Worm (Caenorhabditis elegans) whole organism, late embryonic: ENCODE data around the gene ztf-31.

Experiments
- C08G9.2 ChIP-seq: sonication (generic microtip); optimal IDR thresholded peaks from 2 replicates; lab custom pipeline; 2016; ENCODE audit warnings: mild to moderate bottlenecking, missing genetic modification characterization, moderate library complexity, missing compliant biosample characterization
- C38D4.7 ChIP-seq: fragments of 200-800 bp; sonication (Bioruptor generic); optimal IDR thresholded peaks from 2 replicates; lab custom pipeline; 2018; ENCODE audit warnings: mild to moderate bottlenecking, missing genetic modification characterization, moderate library complexity, missing compliant biosample characterization
- F13H6.1 ChIP-seq: sonication (generic microtip); optimal IDR thresholded peaks from 2 replicates; lab custom pipeline; 2016; ENCODE audit warnings: missing genetic modification characterization, missing compliant biosample characterization
- K09A11.1 ChIP-seq: sonication (generic microtip); optimal IDR thresholded peaks from 2 replicates; lab custom pipeline; 2017; ENCODE audit warnings: antibody characterized with exemption, mild to moderate bottlenecking, missing genetic modification characterization, missing compliant biosample characterization; ENCODE audit not compliant: insufficient read depth
- ahr-1 ChIP-seq: sonication (generic microtip); optimal IDR thresholded peaks from 2 replicates; lab custom pipeline; 2016; ENCODE audit warnings: missing genetic modification characterization, missing compliant biosample characterization
- ama-1 ChIP-seq: fragments of 150-350 bp; optimal IDR thresholded peaks from 2 replicates; lab custom pipeline; 2014
- ceh-14 ChIP-seq: sonication (generic microtip); optimal IDR thresholded peaks from 2 replicates; lab custom pipeline; 2016; ENCODE audit warnings: missing genotype, missing genetic modification characterization, missing compliant biosample characterization
- ceh-18 ChIP-seq: sonication (generic microtip); optimal IDR thresholded peaks from 2 replicates; lab custom pipeline; 2016; ENCODE audit warnings: missing genetic modification characterization, missing compliant biosample characterization
- ceh-2 ChIP-seq: sonication (generic microtip); optimal IDR thresholded peaks from 2 replicates; lab custom pipeline; 2016; ENCODE audit warnings: missing genotype, missing genetic modification characterization, missing compliant biosample characterization
- ceh-24 ChIP-seq: sonication (generic microtip); optimal IDR thresholded peaks from 2 replicates; lab custom pipeline; 2016; ENCODE audit warnings: mild to moderate bottlenecking, missing genetic modification characterization, missing compliant biosample characterization
- ceh-31 ChIP-seq: sonication (generic microtip); optimal IDR thresholded peaks from 2 replicates; lab custom pipeline; 2016; ENCODE audit warnings: missing genetic modification characterization, missing compliant biosample characterization
- ceh-45 ChIP-seq: fragments of 200-800 bp; sonication (Bioruptor generic); IDR thresholded peaks from 2 replicates; pipeline ENCODE4 v1.3.6; 2022; ENCODE audit warnings: missing genetic modification reagents, missing genetic modification characterization, missing compliant biosample characterization
- ceh-9 ChIP-seq: sonication (generic microtip); optimal IDR thresholded peaks from 2 replicates; lab custom pipeline; 2016; ENCODE audit warnings: mild to moderate bottlenecking, missing genetic modification characterization, inconsistent platforms, missing compliant biosample characterization
- che-1 ChIP-seq: sonication (generic microtip); optimal IDR thresholded peaks from 2 replicates; lab custom pipeline; 2016; ENCODE audit warnings: mild to moderate bottlenecking, missing genetic modification characterization, missing compliant biosample characterization
- elt-2 ChIP-seq: sonication (generic microtip); optimal IDR thresholded peaks from 2 replicates; lab custom pipeline; 2016; ENCODE audit warnings: missing genetic modification reagents, missing genetic modification characterization, missing compliant biosample characterization
- elt-4 ChIP-seq: sonication (generic microtip); optimal IDR thresholded peaks from 2 replicates; lab custom pipeline; 2016; ENCODE audit warnings: missing genetic modification characterization, missing compliant biosample characterization
- ets-4 ChIP-seq: sonication (generic microtip); optimal IDR thresholded peaks from 2 replicates; lab custom pipeline; 2016; ENCODE audit warnings: missing genetic modification characterization, missing compliant biosample characterization
- eyg-1 ChIP-seq: sonication (generic microtip); optimal IDR thresholded peaks from 2 replicates; lab custom pipeline; 2016; ENCODE audit warnings: missing genotype, missing genetic modification characterization, missing compliant biosample characterization
- fax-1 ChIP-seq: sonication (generic microtip); optimal IDR thresholded peaks from 2 replicates; lab custom pipeline; 2016; ENCODE audit warnings: missing genotype, missing genetic modification characterization, missing compliant biosample characterization
- fkh-6 ChIP-seq: sonication (generic microtip); optimal IDR thresholded peaks from 2 replicates; lab custom pipeline; 2016; ENCODE audit warnings: missing genetic modification characterization, missing compliant biosample characterization
- gmeb-2 ChIP-seq: sonication (generic microtip); optimal IDR thresholded peaks from 2 replicates; lab custom pipeline; 2016; ENCODE audit warnings: missing genetic modification characterization, inconsistent platforms, missing compliant biosample characterization
- hlh-13 ChIP-seq: fragments of 200-800 bp; sonication (Bioruptor generic); optimal IDR thresholded peaks from 2 replicates; lab custom pipeline; 2018; ENCODE audit warnings: mild to moderate bottlenecking, missing genetic modification characterization, missing compliant biosample characterization
- hlh-15 ChIP-seq: sonication (generic microtip); optimal IDR thresholded peaks from 2 replicates; lab custom pipeline; 2016; ENCODE audit warnings: missing genetic modification characterization, missing compliant biosample characterization
- hlh-30 ChIP-seq: sonication (generic microtip); optimal IDR thresholded peaks from 2 replicates; lab custom pipeline; 2017; ENCODE audit warnings: antibody characterized with exemption, missing genetic modification characterization, missing compliant biosample characterization; ENCODE audit not compliant: insufficient read depth
- hlh-6 ChIP-seq: sonication (generic microtip); optimal IDR thresholded peaks from 2 replicates; lab custom pipeline; 2016; ENCODE audit warnings: missing genotype, missing genetic modification characterization, missing compliant biosample characterization
- hlh-8 ChIP-seq: sonication (generic microtip); optimal IDR thresholded peaks from 2 replicates; lab custom pipeline; 2016; ENCODE audit warnings: missing genotype, missing genetic modification characterization, missing compliant biosample characterization
- lim-6 ChIP-seq: sonication (generic microtip); optimal IDR thresholded peaks from 2 replicates; lab custom pipeline; 2016; ENCODE audit warnings: missing genetic modification characterization, missing compliant biosample characterization
- lin-11 ChIP-seq: fragments of 200-800 bp; sonication (Bioruptor generic); optimal IDR thresholded peaks from 2 replicates; lab custom pipeline; 2018; ENCODE audit warnings: mild to moderate bottlenecking, missing genetic modification characterization, missing compliant biosample characterization
- madf-2 ChIP-seq: sonication (generic microtip); optimal IDR thresholded peaks from 2 replicates; lab custom pipeline; 2017; ENCODE audit warnings: missing genetic modification characterization, missing compliant biosample characterization
- mec-3 ChIP-seq: sonication (generic microtip); optimal IDR thresholded peaks from 2 replicates; lab custom pipeline; 2016; ENCODE audit warnings: borderline replicate concordance, missing genetic modification characterization, missing compliant biosample characterization
- nfya-1 ChIP-seq: sonication (generic microtip); optimal IDR thresholded peaks from 2 replicates; lab custom pipeline; 2017; ENCODE audit warnings: missing genetic modification characterization, mild to moderate bottlenecking, missing compliant biosample characterization, antibody characterized with exemption, moderate library complexity
- nhr-232 ChIP-seq: sonication (generic microtip); optimal IDR thresholded peaks from 2 replicates; lab custom pipeline; 2016; ENCODE audit warnings: missing genetic modification characterization, missing compliant biosample characterization
- pat-9 ChIP-seq: fragments of 200-800 bp; sonication (Bioruptor generic); optimal IDR thresholded peaks from 2 replicates; lab custom pipeline; 2018; ENCODE audit warnings: mild to moderate bottlenecking, missing genetic modification characterization, moderate library complexity, missing compliant biosample characterization
- pax-1 ChIP-seq: fragments of 150-350 bp; optimal IDR thresholded peaks from 2 replicates; lab custom pipeline; 2014; ENCODE audit warnings: missing biosample characterization, missing genetic modification characterization
- pha-2 ChIP-seq: sonication (generic microtip); optimal IDR thresholded peaks from 2 replicates; lab custom pipeline; 2017; ENCODE audit warnings: mild to moderate bottlenecking, missing genetic modification characterization, missing compliant biosample characterization
- pqm-1 ChIP-seq: sonication (generic microtip); optimal IDR thresholded peaks from 2 replicates; lab custom pipeline; 2016; ENCODE audit warnings: missing genetic modification characterization, missing compliant biosample characterization
- ref-2 ChIP-seq: sonication (generic microtip); optimal IDR thresholded peaks from 2 replicates; lab custom pipeline; 2016; ENCODE audit warnings: missing genetic modification characterization, missing compliant biosample characterization
- rnt-1 ChIP-seq: sonication (generic microtip); optimal IDR thresholded peaks from 2 replicates; lab custom pipeline; 2016; ENCODE audit warnings: missing genetic modification characterization, missing compliant biosample characterization
- sdc-2 ChIP-seq: sonication (generic microtip); optimal IDR thresholded peaks from 2 replicates; lab custom pipeline; 2016; ENCODE audit warnings: missing genotype, missing genetic modification characterization, missing compliant biosample characterization
- sox-2 ChIP-seq: fragments of 200-800 bp; sonication (Bioruptor generic); IDR thresholded peaks from 2 replicates; pipeline ENCODE4 v1.3.6; 2022; ENCODE audit warnings: missing genetic modification reagents, missing genetic modification characterization, missing compliant biosample characterization
- sox-4 ChIP-seq: sonication (generic microtip); optimal IDR thresholded peaks from 2 replicates; lab custom pipeline; 2017; ENCODE audit warnings: mild to moderate bottlenecking, missing genetic modification characterization, inconsistent platforms, missing compliant biosample characterization
- tbx-2 ChIP-seq: sonication (generic microtip); optimal IDR thresholded peaks from 2 replicates; lab custom pipeline; 2016; ENCODE audit warnings: missing genetic modification characterization, missing compliant biosample characterization
- tbx-7 ChIP-seq: sonication (generic microtip); optimal IDR thresholded peaks from 2 replicates; lab custom pipeline; 2016; ENCODE audit warnings: missing genotype, missing genetic modification characterization, missing compliant biosample characterization
- ttx-3 ChIP-seq: sonication (generic microtip); optimal IDR thresholded peaks from 2 replicates; lab custom pipeline; 2016; ENCODE audit warnings: missing genetic modification reagents, missing genetic modification characterization, missing compliant biosample characterization
- unc-3 ChIP-seq, 2 experiments: fragments of 200-800 bp in 1 of 2; sonication (Bioruptor generic) in 1 of 2; sonication (generic microtip) in 1 of 2; conservative IDR thresholded peaks in 1 of 2; optimal IDR thresholded peaks in 1 of 2; 2 replicates each; pipeline versions ENCODE4 v1.3.6 to Lab custom; 2016 to 2022; ENCODE audit warnings: missing compliant biosample characterization in 2 of 2, missing genetic modification characterization in 2 of 2, missing genetic modification reagents in 1 of 2
- unc-42 ChIP-seq: sonication (generic microtip); optimal IDR thresholded peaks from 2 replicates; lab custom pipeline; 2016; ENCODE audit warnings: missing genotype, missing genetic modification characterization, missing compliant biosample characterization
- unc-55 ChIP-seq: sonication (generic microtip); optimal IDR thresholded peaks from 2 replicates; lab custom pipeline; 2017; ENCODE audit warnings: missing biosample characterization, missing genetic modification reagents, missing genetic modification characterization
- unc-86 ChIP-seq: sonication (generic microtip); optimal IDR thresholded peaks from 2 replicates; lab custom pipeline; 2016; ENCODE audit warnings: missing genetic modification characterization, missing compliant biosample characterization
- zip-5 ChIP-seq: sonication (generic microtip); optimal IDR thresholded peaks from 2 replicates; lab custom pipeline; 2016; ENCODE audit warnings: missing genetic modification characterization, missing compliant biosample characterization
- ztf-16 ChIP-seq: sonication (generic microtip); optimal IDR thresholded peaks from 2 replicates; lab custom pipeline; 2017; ENCODE audit warnings: missing genetic modification characterization, missing compliant biosample characterization

ztf-31 gene

DNA sequence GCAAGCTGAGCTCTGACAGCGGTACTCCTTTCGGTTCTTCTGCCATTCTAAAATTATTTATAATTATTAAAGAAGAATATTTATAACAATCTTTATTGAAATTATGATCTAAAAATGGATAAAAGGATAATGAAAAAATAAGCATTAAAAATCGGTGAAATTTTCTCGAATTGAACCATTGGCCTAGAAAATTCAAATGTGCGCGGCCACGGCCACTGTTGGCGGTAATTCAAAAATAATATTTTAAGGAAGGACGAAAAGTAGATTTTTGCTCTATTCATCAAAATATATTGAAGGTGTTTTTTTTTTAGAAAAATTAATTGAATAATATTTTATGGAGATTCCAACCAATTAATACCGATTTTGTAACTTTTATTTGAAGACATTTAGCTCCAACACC, 42.3 kb upstream of the ztf-31 start, which contains the start of gene pfd-5:
pfd-5 (minus strand) TSS at position 47 of the 400 bp plus-strand sequence.
- peak; percentile 90 for TF ChIP-seq ets-4
- peak; percentile 43 for TF ChIP-seq ztf-16 (tag; lab: Kevin White, UChicago)
- peak; percentile 21 for TF ChIP-seq sdc-2
- peak; percentile 73 for TF ChIP-seq ceh-14 (tag; lab: Kevin White, UChicago)
- peak; percentile 69 for TF ChIP-seq elt-2 (tag; lab: Kevin White, UChicago)
- peak; percentile 46 for TF ChIP-seq nfya-1 (tag; lab: Kevin White, UChicago)
- TF ChIP-seq che-1 (tag; lab: Kevin White, UChicago), result peak; percentile 5
- TF ChIP-seq zip-5, result peak; percentile 90
- peak; percentile 91 for TF ChIP-seq ceh-31 (tag; lab: Kevin White, UChicago)
- TF ChIP-seq nhr-232 (tag; lab: Kevin White, UChicago), result no peak
- TF ChIP-seq hlh-6, result peak; percentile 9
- TF ChIP-seq tbx-2 (tag; lab: Kevin White, UChicago), result peak; percentile 87
- TF ChIP-seq hlh-13 (GFP tag; lab: Kevin White, UChicago), result no peak
- TF ChIP-seq pha-2, result peak; percentile 34
- TF ChIP-seq unc-86, result peak; percentile 51
- TF ChIP-seq eyg-1 (tag; lab: Kevin White, UChicago), result peak; percentile 29
- no peak for TF ChIP-seq sox-4 (tag; lab: Kevin White, UChicago)
- TF ChIP-seq lin-11, result no peak
- TF ChIP-seq rnt-1 (tag; lab: Kevin White, UChicago), result peak; percentile 47
- peak; percentile 20 for TF ChIP-seq ahr-1 (tag; lab: Kevin White, UChicago)
- TF ChIP-seq ama-1, result no peak
- peak; percentile 20 for TF ChIP-seq madf-2 (tag; lab: Kevin White, UChicago)
- TF ChIP-seq fax-1 (tag; lab: Kevin White, UChicago), result peak; percentile 74
- TF ChIP-seq K09A11.1 (tag; lab: Kevin White, UChicago), result no peak
- no peak for TF ChIP-seq sox-2 (GFP tag; lab: Robert Waterston, UW)
- TF ChIP-seq lim-6 (tag; lab: Kevin White, UChicago), result peak; percentile 51
- TF ChIP-seq tbx-7 (tag; lab: Kevin White, UChicago), result peak; percentile 90
- TF ChIP-seq ref-2, result peak; percentile 84
- peak; percentile 95 for TF ChIP-seq ceh-2 (tag; lab: Kevin White, UChicago)
- no peak for TF ChIP-seq ttx-3
- peak; percentile 11 for TF ChIP-seq hlh-15
- TF ChIP-seq pqm-1 (tag; lab: Kevin White, UChicago), result peak; percentile 58
- peak; percentile 23 for TF ChIP-seq unc-42 (tag; lab: Kevin White, UChicago)
- no peak for TF ChIP-seq pax-1
- TF ChIP-seq hlh-8 (tag; lab: Kevin White, UChicago), result peak; percentile 94
- peak; percentile 18 for TF ChIP-seq gmeb-2 (tag; lab: Kevin White, UChicago)
- no peak for TF ChIP-seq ceh-24 (tag; lab: Kevin White, UChicago)
- no peak; the same call in 1 of the 2 replicates for TF ChIP-seq unc-3 (GFP tag; conservative IDR thresholded peaks at IDR 0.05; lab: Robert Waterston, UW)
- TF ChIP-seq unc-3 (tag; optimal IDR thresholded peaks at IDR 0.05; lab: Kevin White, UChicago), result peak; percentile 12
- no peak for TF ChIP-seq elt-4
- TF ChIP-seq fkh-6, result peak; percentile 47
- TF ChIP-seq F13H6.1 (tag; lab: Kevin White, UChicago), result no peak
- peak; percentile 92 for TF ChIP-seq C08G9.2 (tag; lab: Kevin White, UChicago)
- no peak for TF ChIP-seq C38D4.7 (GFP tag; lab: Kevin White, UChicago)
- no peak for TF ChIP-seq mec-3 (tag; lab: Kevin White, UChicago)

DNA sequence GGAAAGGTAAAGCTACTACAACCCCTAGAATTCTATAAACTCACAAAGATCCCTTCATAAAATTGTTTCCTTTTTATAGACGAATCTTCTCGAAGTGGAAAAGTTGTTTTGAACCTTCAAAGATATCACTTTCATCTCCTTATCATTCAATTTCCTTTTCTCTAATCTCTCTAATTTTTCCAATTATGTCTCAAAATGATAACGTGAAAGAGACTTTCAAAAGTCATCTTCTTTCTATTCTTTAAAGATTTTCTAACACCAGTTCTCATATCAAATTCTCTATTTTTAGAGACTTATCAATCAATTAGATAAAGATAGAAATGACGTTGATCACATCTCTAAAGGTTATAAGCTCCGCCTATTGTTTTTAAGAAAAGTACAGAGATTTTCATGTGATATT, 41.7 kb upstream of the ztf-31 start:
- TF ChIP-seq ceh-9 (no peak), ceh-45 (GFP tag; lab: Robert Waterston, UW) (no peak), sox-4 (tag; lab: Kevin White, UChicago) (no peak), hlh-8 (tag; lab: Kevin White, UChicago) (no peak), ceh-2 (tag; lab: Kevin White, UChicago) (no peak), pat-9 (tag; lab: Kevin White, UChicago) (no peak), nfya-1 (tag; lab: Kevin White, UChicago) (no peak), fax-1 (tag; lab: Kevin White, UChicago) (no peak), sox-2 (GFP tag; lab: Robert Waterston, UW) (no peak), ceh-18 (no peak), F13H6.1 (tag; lab: Kevin White, UChicago) (no peak), che-1 (tag; lab: Kevin White, UChicago) (no peak), hlh-30 (no peak), ttx-3 (no peak), unc-55 (GFP tag; lab: Kevin White, UChicago) (no peak), ahr-1 (tag; lab: Kevin White, UChicago) (no peak)
- TF ChIP-seq, all 69 proteins: peak for 0
